Worm (Caenorhabditis elegans): Measurements from ENCODE around the gene tbx-37.

The tbx-37 gene

ce11 chrIII:11227025-11227424 lies at the start of gene tbx-37:
Gene tbx-37 (minus strand): TSS chrIII:11227125.
- no peak for TF ChIP-seq W03F9.2 (tag; optimal IDR thresholded peaks at IDR 0.05)
- TF ChIP-seq him-1 (tag; optimal IDR thresholded peaks at IDR 0.05) = no peak
- no peak for TF ChIP-seq dao-5 (tag; optimal IDR thresholded peaks at IDR 0.05)

- TF ChIP-seq W03F9.2 (tag; optimal IDR thresholded peaks at IDR 0.05) (no peak), dao-5 (tag; optimal IDR thresholded peaks at IDR 0.05) (no peak), him-1 (tag; optimal IDR thresholded peaks at IDR 0.05) (no peak)
Observed at ce11 chrIII:11274590-11275116, 47.7 kb upstream of the tbx-37 start, which contains the start of gene Y47D3A.20. Gene Y47D3A.20 (plus strand): TSS chrIII:11275066.

- TF ChIP-seq him-1 (tag; optimal IDR thresholded peaks at IDR 0.05) = no peak
- TF ChIP-seq W03F9.2 (tag; optimal IDR thresholded peaks at IDR 0.05) = no peak
- no peak for TF ChIP-seq dao-5 (tag; optimal IDR thresholded peaks at IDR 0.05)
Observed at ce11 chrIII:11270795-11271194, 43.9 kb upstream of the tbx-37 start, which contains the start of gene obr-1. Gene obr-1 (minus strand): TSS chrIII:11270895.

ce11 chrIII:11269206-11269605 lies 42.3 kb upstream of the tbx-37 start:
- TF ChIP-seq dao-5 (tag; optimal IDR thresholded peaks at IDR 0.05) = no peak
- no peak for TF ChIP-seq him-1 (tag; optimal IDR thresholded peaks at IDR 0.05)
- no peak for TF ChIP-seq W03F9.2 (tag; optimal IDR thresholded peaks at IDR 0.05)

ce11 chrIII:11268532-11268931 lies 41.6 kb upstream of the tbx-37 start:
- TF ChIP-seq dao-5 (tag; optimal IDR thresholded peaks at IDR 0.05) = no peak
- TF ChIP-seq him-1 (tag; optimal IDR thresholded peaks at IDR 0.05) = no peak
- no peak for TF ChIP-seq W03F9.2 (tag; optimal IDR thresholded peaks at IDR 0.05)

ce11 chrIII:11267372-11267771 lies 40.4 kb upstream of the tbx-37 start:
- no peak for TF ChIP-seq him-1 (tag; optimal IDR thresholded peaks at IDR 0.05)
- no peak for TF ChIP-seq dao-5 (tag; optimal IDR thresholded peaks at IDR 0.05)
- TF ChIP-seq W03F9.2 (tag; optimal IDR thresholded peaks at IDR 0.05) = no peak

ce11 chrIII:11262089-11262488 lies 35.2 kb upstream of the tbx-37 start:
- TF ChIP-seq W03F9.2 (tag; optimal IDR thresholded peaks at IDR 0.05) = no peak
- TF ChIP-seq him-1 (tag; optimal IDR thresholded peaks at IDR 0.05) = no peak
- TF ChIP-seq dao-5 (tag; optimal IDR thresholded peaks at IDR 0.05) = no peak

ce11 chrIII:11255072-11255471 lies 28.1 kb upstream of the tbx-37 start:
- no peak for TF ChIP-seq W03F9.2 (tag; optimal IDR thresholded peaks at IDR 0.05)
- TF ChIP-seq him-1 (tag; optimal IDR thresholded peaks at IDR 0.05) = no peak
- no peak for TF ChIP-seq dao-5 (tag; optimal IDR thresholded peaks at IDR 0.05)

- no peak for TF ChIP-seq W03F9.2 (tag; optimal IDR thresholded peaks at IDR 0.05)
- no peak for TF ChIP-seq dao-5 (tag; optimal IDR thresholded peaks at IDR 0.05)
- no peak for TF ChIP-seq him-1 (tag; optimal IDR thresholded peaks at IDR 0.05)
Observed at ce11 chrIII:11251718-11252441, 25.0 kb upstream of the tbx-37 start, which contains the start of gene Y47D3A.32. Gene Y47D3A.32 (plus strand): TSS chrIII:11252391.

- TF ChIP-seq him-1 (tag; optimal IDR thresholded peaks at IDR 0.05) = no peak
- no peak for TF ChIP-seq W03F9.2 (tag; optimal IDR thresholded peaks at IDR 0.05)
- TF ChIP-seq dao-5 (tag; optimal IDR thresholded peaks at IDR 0.05) = no peak
Observed at ce11 chrIII:11248897-11249296, 22.0 kb upstream of the tbx-37 start.

ce11 chrIII:11246588-11246987 lies 19.7 kb upstream of the tbx-37 start:
- TF ChIP-seq dao-5 (tag; optimal IDR thresholded peaks at IDR 0.05) = no peak
- TF ChIP-seq W03F9.2 (tag; optimal IDR thresholded peaks at IDR 0.05) = no peak
- no peak for TF ChIP-seq him-1 (tag; optimal IDR thresholded peaks at IDR 0.05)

ce11 chrIII:11244820-11245219 lies 17.9 kb upstream of the tbx-37 start, which contains the start of gene rsks-1:
Gene rsks-1 (plus strand): TSS chrIII:11245120.
- TF ChIP-seq dao-5 (tag; optimal IDR thresholded peaks at IDR 0.05) (no peak), W03F9.2 (tag; optimal IDR thresholded peaks at IDR 0.05) (no peak), him-1 (tag; optimal IDR thresholded peaks at IDR 0.05) (no peak)

- TF ChIP-seq dao-5 (tag; optimal IDR thresholded peaks at IDR 0.05) = no peak
- no peak for TF ChIP-seq him-1 (tag; optimal IDR thresholded peaks at IDR 0.05)
- TF ChIP-seq W03F9.2 (tag; optimal IDR thresholded peaks at IDR 0.05) = no peak
Observed at ce11 chrIII:11244338-11244737, 17.4 kb upstream of the tbx-37 start.

ce11 chrIII:11243421-11243820 lies 16.5 kb upstream of the tbx-37 start:
- peak; percentile 4 for TF ChIP-seq W03F9.2 (tag; optimal IDR thresholded peaks at IDR 0.05)
- TF ChIP-seq dao-5 (tag; optimal IDR thresholded peaks at IDR 0.05) = no peak

All from whole organism, L4/young adult.